Fruit fly (Drosophila melanogaster) whole organism, embryonic: ENCODE results near the gene Spn85F.

Source experiments
- Abd-B ChIP-seq: fragments of 200-800 bp; sonication (Bioruptor generic); optimal IDR thresholded peaks from 2 replicates; lab custom pipeline; 2018; ENCODE audit warnings: missing biosample characterization, mild to moderate bottlenecking, missing genetic modification characterization, moderate library complexity
- CG11504 ChIP-seq: fragments of 200-800 bp; sonication (Bioruptor generic); optimal IDR thresholded peaks from 3 replicates; lab custom pipeline; 2019; ENCODE audit warnings: missing biosample characterization, mild to moderate bottlenecking, missing genetic modification characterization, moderate library complexity
- CG11695 ChIP-seq: fragments of 200-800 bp; sonication (Bioruptor generic); IDR thresholded peaks from 3 replicates; pipeline ENCODE4 v1.3.6; 2022; ENCODE audit warnings: missing biosample characterization, missing genetic modification characterization
- CG14965 ChIP-seq: fragments of 200-800 bp; sonication (Bioruptor generic); optimal IDR thresholded peaks from 2 replicates; lab custom pipeline; 2016; ENCODE audit warnings: missing biosample characterization, missing genetic modification characterization, borderline replicate concordance
- CG1647 ChIP-seq: fragments of 200-800 bp; sonication (Bioruptor generic); optimal IDR thresholded peaks from 3 replicates; lab custom pipeline; 2016; ENCODE audit warnings: missing biosample characterization, missing genetic modification characterization
- CG16815 ChIP-seq: fragments of 200-800 bp; sonication (Bioruptor generic); optimal IDR thresholded peaks from 3 replicates; lab custom pipeline; 2017; ENCODE audit warnings: missing biosample characterization, mild to moderate bottlenecking, missing genetic modification characterization
- CG17361 ChIP-seq: fragments of 200-800 bp; sonication (Bioruptor generic); IDR thresholded peaks from 3 replicates; pipeline ENCODE4 v1.3.6; 2022; ENCODE audit warnings: missing biosample characterization, missing genetic modification characterization
- CG2116 ChIP-seq: fragments of 200-800 bp; sonication (Bioruptor generic); optimal IDR thresholded peaks from 3 replicates; lab custom pipeline; 2018; ENCODE audit warnings: missing biosample characterization, mild to moderate bottlenecking, missing genetic modification characterization
- CG2129 ChIP-seq: fragments of 200-800 bp; sonication (Bioruptor generic); IDR thresholded peaks from 2 replicates; pipeline ENCODE4 v1.3.6; 2022; ENCODE audit warnings: missing biosample characterization, missing genetic modification characterization; ENCODE audit not compliant: partially characterized antibody
- CG31441 ChIP-seq: fragments of 200-800 bp; sonication (Bioruptor generic); IDR thresholded peaks from 2 replicates; pipeline ENCODE4 v1.3.6; 2022; ENCODE audit warnings: missing biosample characterization, missing genetic modification characterization
- CG32532 ChIP-seq: fragments of 200-800 bp; sonication (Bioruptor generic); IDR thresholded peaks from 2 replicates; pipeline ENCODE4 v1.3.6; 2022; ENCODE audit warnings: missing biosample characterization, missing genetic modification characterization
- CG33557 ChIP-seq: fragments of 200-800 bp; sonication (Bioruptor generic); optimal IDR thresholded peaks from 2 replicates; lab custom pipeline; 2019; ENCODE audit warnings: missing biosample characterization, mild to moderate bottlenecking, missing genetic modification characterization, moderate library complexity
- CG3995 ChIP-seq: fragments of 200-800 bp; sonication (Bioruptor generic); optimal IDR thresholded peaks from 3 replicates; lab custom pipeline; 2016; ENCODE audit warnings: missing biosample characterization, missing genetic modification characterization
- CG4282 ChIP-seq: fragments of 200-800 bp; sonication (Bioruptor generic); optimal IDR thresholded peaks from 2 replicates; lab custom pipeline; 2016; ENCODE audit warnings: missing biosample characterization, missing genetic modification characterization
- CG5180 ChIP-seq: fragments of 200-800 bp; sonication (Bioruptor generic); optimal IDR thresholded peaks from 3 replicates; lab custom pipeline; 2017; ENCODE audit warnings: missing biosample characterization, missing genetic modification characterization, mild to moderate bottlenecking, moderate library complexity, missing genetic modification reagents
- CG6175 ChIP-seq: fragments of 200-800 bp; sonication (Bioruptor generic); IDR thresholded peaks from 3 replicates; pipeline ENCODE4 v1.3.6; 2022; ENCODE audit warnings: missing biosample characterization, missing genetic modification characterization
- CG6683 ChIP-seq: fragments of 200-800 bp; sonication (Bioruptor generic); optimal IDR thresholded peaks from 2 replicates; lab custom pipeline; 2017; ENCODE audit warnings: missing biosample characterization, mild to moderate bottlenecking, missing genetic modification characterization, missing genetic modification reagents
- CG7357 ChIP-seq: fragments of 200-800 bp; sonication (Bioruptor generic); IDR thresholded peaks from 3 replicates; pipeline ENCODE4 v1.3.6; 2022; ENCODE audit warnings: missing biosample characterization, missing genetic modification characterization
- CG7745 ChIP-seq: fragments of 200-800 bp; sonication (Bioruptor generic); optimal IDR thresholded peaks from 2 replicates; lab custom pipeline; 2018; ENCODE audit warnings: missing biosample characterization, mild to moderate bottlenecking, missing genetic modification characterization, moderate library complexity
- CG7786 ChIP-seq: fragments of 200-800 bp; sonication (Bioruptor generic); optimal IDR thresholded peaks from 2 replicates; lab custom pipeline; 2016; ENCODE audit warnings: missing biosample characterization, missing genetic modification characterization
- CG8944 ChIP-seq: fragments of 200-800 bp; sonication (Bioruptor generic); optimal IDR thresholded peaks from 3 replicates; lab custom pipeline; 2016; ENCODE audit warnings: missing biosample characterization, missing genetic modification characterization
- CG9932 ChIP-seq: fragments of 200-800 bp; sonication (Bioruptor generic); IDR thresholded peaks from 2 replicates; pipeline ENCODE4 v1.3.6; 2022; ENCODE audit warnings: missing biosample characterization, missing genetic modification characterization
- CHES-1-like ChIP-seq: fragments of 200-800 bp; sonication (Bioruptor generic); optimal IDR thresholded peaks from 2 replicates; lab custom pipeline; 2016; ENCODE audit warnings: missing biosample characterization, missing genetic modification characterization
- D ChIP-seq, 2 experiments: fragments of 200-800 bp in 1 of 2; fragments of >200 bp in 1 of 2; sonication (Bioruptor generic) in 1 of 2; optimal IDR thresholded peaks; 2 replicates in 1 of 2; 3 replicates in 1 of 2; lab custom pipeline; 2017; ENCODE audit warnings: mild to moderate bottlenecking in 1 of 2, missing biosample characterization in 1 of 2, missing genetic modification characterization in 1 of 2, missing genetic modification reagents in 1 of 2
- Dip3 ChIP-seq: fragments of 200-800 bp; sonication (Bioruptor generic); optimal IDR thresholded peaks from 3 replicates; lab custom pipeline; 2016; ENCODE audit warnings: missing biosample characterization, missing genetic modification characterization
- ERR ChIP-seq: fragments of 200-800 bp; sonication (Bioruptor generic); optimal IDR thresholded peaks from 2 replicates; lab custom pipeline; 2016; ENCODE audit warnings: missing biosample characterization, missing genetic modification characterization
- Eip74EF ChIP-seq, 2 experiments: fragments of 200-800 bp in 1 of 2; fragments of >200 bp in 1 of 2; sonication (Bioruptor generic) in 1 of 2; optimal IDR thresholded peaks; 2 replicates each; lab custom pipeline; 2017 to 2019; ENCODE audit warnings: missing biosample characterization in 2 of 2, missing genetic modification characterization in 2 of 2, mild to moderate bottlenecking in 1 of 2, moderate library complexity in 1 of 2
- Elba2 ChIP-seq: fragments of 200-800 bp; sonication (Bioruptor generic); optimal IDR thresholded peaks from 3 replicates; lab custom pipeline; 2016; ENCODE audit warnings: missing biosample characterization, missing genetic modification characterization
- Fer1 ChIP-seq: fragments of 200-800 bp; sonication (Bioruptor generic); optimal IDR thresholded peaks from 2 replicates; lab custom pipeline; 2017; ENCODE audit warnings: missing biosample characterization, mild to moderate bottlenecking, missing genetic modification characterization
- GATAe ChIP-seq: fragments of 200-800 bp; sonication (Bioruptor generic); conservative IDR thresholded peaks from 2 replicates; pipeline ENCODE4 v1.3.6; 2022; ENCODE audit warnings: missing biosample characterization, missing genetic modification characterization
- Gsc ChIP-seq: fragments of 200-800 bp; sonication (Bioruptor generic); IDR thresholded peaks from 2 replicates; pipeline ENCODE4 v1.3.6; 2022; ENCODE audit warnings: missing biosample characterization, missing genetic modification characterization
- HLH3B ChIP-seq: fragments of 200-800 bp; sonication (Bioruptor generic); IDR thresholded peaks from 2 replicates; pipeline ENCODE4 v1.3.6; 2022; ENCODE audit warnings: missing biosample characterization, missing genetic modification characterization
- Hmx ChIP-seq: fragments of 200-800 bp; sonication (Bioruptor generic); optimal IDR thresholded peaks from 2 replicates; lab custom pipeline; 2016; ENCODE audit warnings: missing biosample characterization, missing genetic modification characterization
- MTF-1 ChIP-seq: fragments of 200-800 bp; sonication (Bioruptor generic); optimal IDR thresholded peaks from 2 replicates; lab custom pipeline; 2018; ENCODE audit warnings: missing biosample characterization, mild to moderate bottlenecking, missing genetic modification characterization, borderline replicate concordance
- Max ChIP-seq: fragments of 200-800 bp; sonication (Bioruptor generic); optimal IDR thresholded peaks from 2 replicates; lab custom pipeline; 2016; ENCODE audit warnings: missing biosample characterization, mild to moderate bottlenecking, missing genetic modification characterization
- Opbp ChIP-seq: fragments of 200-800 bp; sonication (Bioruptor generic); IDR thresholded peaks from 3 replicates; pipeline ENCODE4 v1.3.6; 2022; ENCODE audit warnings: missing biosample characterization, missing genetic modification characterization; ENCODE audit not compliant: partially characterized antibody
- Tbp ChIP-seq: fragments of >200 bp; optimal IDR thresholded peaks from 2 replicates; lab custom pipeline; 2018; ENCODE audit warnings: missing biosample characterization, missing genetic modification characterization
- bigmax ChIP-seq: fragments of 200-800 bp; sonication (Bioruptor generic); optimal IDR thresholded peaks from 2 replicates; lab custom pipeline; 2018; ENCODE audit warnings: missing biosample characterization, mild to moderate bottlenecking, missing genetic modification characterization
- cg ChIP-seq: fragments of 200-800 bp; sonication (Bioruptor generic); optimal IDR thresholded peaks from 3 replicates; lab custom pipeline; 2019; ENCODE audit warnings: missing biosample characterization, mild to moderate bottlenecking, missing genetic modification characterization, moderate library complexity
- dati ChIP-seq: fragments of 200-800 bp; sonication (Bioruptor generic); IDR thresholded peaks from 2 replicates; pipeline ENCODE4 v1.3.6; 2022; ENCODE audit warnings: missing biosample characterization, missing genetic modification characterization
- inv ChIP-seq: fragments of 200-800 bp; sonication (Bioruptor generic); IDR thresholded peaks from 2 replicates; pipeline ENCODE4 v1.3.6; 2022; ENCODE audit warnings: missing biosample characterization, missing genetic modification characterization; ENCODE audit not compliant: partially characterized antibody
- klu ChIP-seq: fragments of 200-800 bp; sonication (Bioruptor generic); IDR thresholded peaks from 2 replicates; pipeline ENCODE4 v1.3.6; 2022; ENCODE audit warnings: missing biosample characterization, missing genetic modification characterization
- lbe ChIP-seq: fragments of 200-800 bp; sonication (Bioruptor generic); optimal IDR thresholded peaks from 2 replicates; lab custom pipeline; 2016; ENCODE audit warnings: missing biosample characterization, mild to moderate bottlenecking, missing genetic modification characterization
- pb ChIP-seq: fragments of 200-800 bp; sonication (Bioruptor generic); optimal IDR thresholded peaks from 3 replicates; lab custom pipeline; 2016; ENCODE audit warnings: missing biosample characterization, missing genetic modification characterization
- salm ChIP-seq: fragments of 200-800 bp; sonication (Bioruptor generic); optimal IDR thresholded peaks from 2 replicates; lab custom pipeline; 2018; ENCODE audit warnings: missing biosample characterization, mild to moderate bottlenecking, missing genetic modification characterization
- sc ChIP-seq, 3 experiments: fragments of >200 bp in 2 of 3; fragments of 200-800 bp in 1 of 3; sonication (Bioruptor generic) in 1 of 3; optimal IDR thresholded peaks; 2 replicates in 2 of 3; 3 replicates in 1 of 3; lab custom pipeline; 2017; ENCODE audit warnings: mild to moderate bottlenecking in 1 of 3, missing biosample characterization in 1 of 3, missing genetic modification characterization in 1 of 3, missing genetic modification reagents in 1 of 3
- tx ChIP-seq: fragments of 200-800 bp; sonication (Bioruptor generic); optimal IDR thresholded peaks from 2 replicates; lab custom pipeline; 2016; ENCODE audit warnings: missing biosample characterization, missing genetic modification characterization
- vfl ChIP-seq: fragments of 200-800 bp; sonication (Bioruptor generic); optimal IDR thresholded peaks from 2 replicates; lab custom pipeline; 2016; ENCODE audit warnings: missing biosample characterization, missing genetic modification characterization

Spn85F gene

DNA sequence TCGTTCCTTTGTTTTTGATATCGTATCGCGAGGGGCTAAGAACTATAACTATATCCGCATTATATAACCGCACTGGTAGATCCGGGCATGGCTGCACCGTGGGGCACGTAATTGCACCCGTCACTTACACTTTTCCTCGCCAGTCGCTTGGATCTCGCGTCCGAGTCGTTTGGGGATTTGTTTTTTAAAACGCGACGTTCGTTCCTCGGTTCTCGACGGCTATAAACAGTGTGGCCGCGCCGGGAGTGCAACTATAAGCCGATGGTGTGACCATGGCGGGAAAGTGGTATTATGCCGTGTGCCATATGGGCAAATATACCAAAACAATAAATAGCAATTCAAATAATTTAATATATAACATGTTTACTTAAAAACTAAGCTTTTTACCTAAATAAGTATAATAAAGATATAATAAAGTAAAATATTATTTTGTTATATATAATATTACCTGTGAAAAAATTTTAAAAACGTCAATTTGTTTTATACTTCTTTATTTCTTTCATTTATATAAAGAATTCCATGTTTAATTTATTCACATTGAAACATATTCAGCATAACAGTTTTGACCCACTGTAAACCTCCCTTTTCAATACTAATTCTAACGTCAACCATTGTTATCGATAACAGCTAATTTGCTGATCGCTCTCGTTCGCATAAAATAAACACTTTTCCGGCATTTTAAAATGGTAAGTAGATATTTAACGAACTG lies 45.9 kb downstream of the Spn85F start, which contains the start of the genes Mical and CG3909 (continued):
- TF ChIP-seq GATAe (GFP tag; lab: Robert Waterston, UW) (no peak), inv (GFP tag; lab: Robert Waterston, UW) (peak; percentile 32), CG7745 (no peak), CG3995 (no peak), Fer1 (peak; percentile 79), Max (GFP tag; lab: Kevin White, UChicago) (peak; percentile 31), HLH3B (GFP tag; lab: Robert Waterston, UW) (peak; percentile 92), CG6683 (GFP tag; lab: Kevin White, UChicago) (peak; percentile 65), dati (GFP tag; lab: Robert Waterston, UW) (0 out of 2 replicates have a peak, but pooled peaks have one; percentile 12), salm (tag; lab: Kevin White, UChicago) (peak; percentile 61), CG2129 (GFP tag; lab: Robert Waterston, UW) (no peak), D (optimal IDR thresholded peaks at IDR 0.05; lab: Kevin White, UChicago) (no peak), D (GFP tag; optimal IDR thresholded peaks at IDR 0.05; lab: Kevin White, UChicago) (peak; percentile 59), klu (GFP tag; lab: Robert Waterston, UW) (peak; percentile 81), vfl (GFP tag; lab: Kevin White, UChicago) (peak; percentile 28), sc (optimal IDR thresholded peaks at IDR 0.05; lab: Kevin White, UChicago) (no peak), sc (GFP tag; optimal IDR thresholded peaks at IDR 0.05; lab: Kevin White, UChicago) (peak; percentile 49), Tbp (GFP tag; lab: Kevin White, UChicago) (no peak), Gsc (no peak), CG5180 (GFP tag; lab: Kevin White, UChicago) (peak; percentile 32), tx (GFP tag; lab: Kevin White, UChicago) (peak; percentile 43), CG11695 (peak; percentile 90), CG31441 (GFP tag; lab: Robert Waterston, UW) (peak; percentile 92), cg (GFP tag; lab: Kevin White, UChicago) (peak; percentile 52), pb (GFP tag; lab: Kevin White, UChicago) (no peak), CG7357 (GFP tag; lab: Robert Waterston, UW) (peak; percentile 62; the same call in 2 of the 3 replicates), CG11504 (tag; lab: Kevin White, UChicago) (peak; percentile 87), bigmax (GFP tag; lab: Kevin White, UChicago) (no peak), CHES-1-like (GFP tag; lab: Kevin White, UChicago) (peak; percentile 52), lbe (peak; percentile 14), MTF-1 (GFP tag; lab: Kevin White, UChicago) (peak; percentile 84), CG17361 (GFP tag; lab: Robert Waterston, UW) (peak; percentile 92), CG2116 (GFP tag; lab: Kevin White, UChicago) (peak; percentile 66), CG6175 (GFP tag; lab: Robert Waterston, UW) (peak; percentile 73; the same call in 2 of the 3 replicates), CG1647 (GFP tag; lab: Kevin White, UChicago) (no peak), Eip74EF (GFP tag; optimal IDR thresholded peaks at IDR 0.05; lab: Kevin White, UChicago) (peak in 1 of 2 experiments; percentile 66), CG4282 (GFP tag; lab: Kevin White, UChicago) (peak; percentile 50), Opbp (GFP tag; lab: Robert Waterston, UW) (no peak; the same call in 1 of the 3 replicates), Dip3 (GFP tag; lab: Kevin White, UChicago) (no peak), CG32532 (GFP tag; lab: Robert Waterston, UW) (peak; percentile 96), CG7786 (GFP tag; lab: Kevin White, UChicago) (peak; percentile 17), CG33557 (GFP tag; lab: Kevin White, UChicago) (peak; percentile 31), CG14965 (GFP tag; lab: Kevin White, UChicago) (no peak), Elba2 (no peak), Hmx (no peak), CG16815 (peak; percentile 66), CG9932 (GFP tag; lab: Robert Waterston, UW) (peak; percentile 96), ERR (no peak), Abd-B (peak; percentile 81), CG8944 (GFP tag; lab: Kevin White, UChicago) (no peak)
